Worm (Caenorhabditis elegans) whole organism, L1 larva: Measurements from ENCODE around the gene F47B8.3.

Experiments
- aha-1 ChIP-seq: fragments of 150-350 bp; optimal IDR thresholded peaks from 2 replicates; lab custom pipeline; 2014; ENCODE audit warnings: missing biosample characterization, missing genetic modification characterization
- alr-1 ChIP-seq: fragments of 200-800 bp; sonication (Bioruptor generic); optimal IDR thresholded peaks from 2 replicates; lab custom pipeline; 2018; ENCODE audit warnings: borderline replicate concordance, mild to moderate bottlenecking, missing genetic modification characterization, missing compliant biosample characterization
- blmp-1 ChIP-seq: fragments of 150-350 bp; optimal IDR thresholded peaks from 2 replicates; lab custom pipeline; 2014; ENCODE audit warnings: missing biosample characterization, missing genetic modification characterization
- ceh-8 ChIP-seq: fragments of 200-800 bp; sonication (Bioruptor generic); optimal IDR thresholded peaks from 2 replicates; lab custom pipeline; 2018; ENCODE audit warnings: mild to moderate bottlenecking, missing genetic modification characterization, moderate library complexity, missing compliant biosample characterization
- ceh-88 ChIP-seq: fragments of 200-800 bp; sonication (Bioruptor generic); IDR thresholded peaks from 2 replicates; pipeline ENCODE4 v1.3.6; 2022; ENCODE audit warnings: missing genetic modification characterization, missing compliant biosample characterization
- ceh-90 ChIP-seq: sonication (generic microtip); optimal IDR thresholded peaks from 2 replicates; lab custom pipeline; 2016; ENCODE audit warnings: missing genetic modification characterization, missing compliant biosample characterization
- dsc-1 ChIP-seq: sonication (generic microtip); optimal IDR thresholded peaks from 2 replicates; lab custom pipeline; 2016; ENCODE audit warnings: mild to moderate bottlenecking, missing genetic modification characterization, missing compliant biosample characterization
- efl-1 ChIP-seq, 4 experiments: fragments of 150-350 bp; optimal IDR thresholded peaks in 3 of 4; peaks in 1 of 4; 1 replicate in 1 of 4; 2 replicates in 3 of 4; lab custom pipeline; 2014; ENCODE audit warnings: missing biosample characterization in 2 of 4, missing genetic modification characterization in 2 of 4, missing genetic modification reagents in 2 of 4
- efl-3 ChIP-seq: fragments of 200-800 bp; sonication (Bioruptor generic); optimal IDR thresholded peaks from 2 replicates; lab custom pipeline; 2018; ENCODE audit warnings: mild to moderate bottlenecking, missing genetic modification characterization, missing compliant biosample characterization
- egl-27 ChIP-seq, 2 experiments: fragments of 150-350 bp in 1 of 2; sonication (generic microtip); optimal IDR thresholded peaks; 3 replicates each; lab custom pipeline; 2017 to 2018; ENCODE audit warnings: missing biosample characterization in 2 of 2, missing genetic modification characterization in 2 of 2, missing genetic modification reagents in 2 of 2
- elt-2 ChIP-seq: sonication (generic microtip); optimal IDR thresholded peaks from 2 replicates; lab custom pipeline; 2016; ENCODE audit warnings: missing genetic modification characterization, mild to moderate bottlenecking, inconsistent platforms, missing compliant biosample characterization, missing genetic modification reagents
- grh-1 ChIP-seq: fragments of 200-800 bp; sonication (Bioruptor generic); IDR thresholded peaks from 2 replicates; pipeline ENCODE4 v1.3.6; 2022; ENCODE audit warnings: missing genetic modification reagents, missing genetic modification characterization, missing compliant biosample characterization
- hlh-17 ChIP-seq: fragments of 200-800 bp; sonication (Bioruptor generic); optimal IDR thresholded peaks from 2 replicates; lab custom pipeline; 2018; ENCODE audit warnings: missing genetic modification characterization, mild to moderate bottlenecking, missing compliant biosample characterization, moderate library complexity, borderline replicate concordance
- hpl-2 ChIP-seq: fragments of 150-350 bp; optimal IDR thresholded peaks from 2 replicates; lab custom pipeline; 2014; ENCODE audit warnings: missing biosample characterization, missing genetic modification reagents, missing genetic modification characterization
- isw-1 ChIP-seq: fragments of 200-800 bp; sonication (Bioruptor generic); IDR thresholded peaks from 2 replicates; pipeline ENCODE4 v1.3.6; 2022; ENCODE audit warnings: missing genetic modification characterization, missing compliant biosample characterization
- lin-13 ChIP-seq: fragments of 150-350 bp; optimal IDR thresholded peaks from 2 replicates; lab custom pipeline; 2014; ENCODE audit warnings: missing biosample characterization, missing genetic modification reagents, missing genetic modification characterization
- lin-14 ChIP-seq: fragments of 200-800 bp; sonication (Bioruptor generic); optimal IDR thresholded peaks from 2 replicates; lab custom pipeline; 2018; ENCODE audit warnings: mild to moderate bottlenecking, missing genetic modification characterization, moderate library complexity, missing compliant biosample characterization
- lin-15B ChIP-seq: fragments of 150-350 bp; sonication (generic microtip); optimal IDR thresholded peaks from 3 replicates; lab custom pipeline; 2014; ENCODE audit warnings: missing biosample characterization, missing genetic modification characterization
- lsy-2 ChIP-seq, 2 experiments: fragments of 150-350 bp; optimal IDR thresholded peaks; 2 replicates each; lab custom pipeline; 2014; ENCODE audit warnings: missing biosample characterization in 2 of 2, missing genetic modification characterization in 2 of 2
- mdl-1 ChIP-seq, 2 experiments: fragments of 150-350 bp; optimal IDR thresholded peaks; 2 replicates each; lab custom pipeline; 2014 to 2017; ENCODE audit warnings: missing biosample characterization in 2 of 2, missing genetic modification characterization in 2 of 2, inconsistent platforms in 1 of 2
- mef-2 ChIP-seq: fragments of 150-350 bp; optimal IDR thresholded peaks from 2 replicates; lab custom pipeline; 2014; ENCODE audit warnings: missing biosample characterization, missing genetic modification characterization
- mep-1 ChIP-seq: fragments of 150-350 bp; optimal IDR thresholded peaks from 2 replicates; lab custom pipeline; 2014; ENCODE audit warnings: missing biosample characterization, missing genetic modification characterization
- nhr-19 ChIP-seq: fragments of 200-800 bp; sonication (Bioruptor generic); conservative IDR thresholded peaks from 2 replicates; pipeline ENCODE4 v1.3.6; 2022; ENCODE audit warnings: missing genetic modification characterization, missing compliant biosample characterization
- nhr-28 ChIP-seq: fragments of 150-350 bp; optimal IDR thresholded peaks from 2 replicates; lab custom pipeline; 2014; ENCODE audit warnings: missing biosample characterization, missing genetic modification characterization
- nhr-47 ChIP-seq: sonication (generic microtip); optimal IDR thresholded peaks from 2 replicates; lab custom pipeline; 2016; ENCODE audit warnings: mild to moderate bottlenecking, missing genetic modification characterization, moderate library complexity, missing compliant biosample characterization
- nhr-77 ChIP-seq: fragments of 150-350 bp; optimal IDR thresholded peaks from 2 replicates; lab custom pipeline; 2014; ENCODE audit warnings: missing biosample characterization, missing genetic modification characterization
- nhr-85 ChIP-seq: sonication (generic microtip); peaks from one replicate; lab custom pipeline; 2016; ENCODE audit warnings: missing genetic modification characterization, inconsistent platforms, missing compliant biosample characterization
- nhr-90 ChIP-seq: sonication (generic microtip); optimal IDR thresholded peaks from 2 replicates; lab custom pipeline; 2016; ENCODE audit warnings: mild to moderate bottlenecking, missing genetic modification characterization, missing compliant biosample characterization; ENCODE audit not compliant: poor library complexity
- pag-3 ChIP-seq: sonication (generic microtip); optimal IDR thresholded peaks from 2 replicates; lab custom pipeline; 2017; ENCODE audit warnings: missing genetic modification characterization, mild to moderate bottlenecking, missing compliant biosample characterization, antibody characterized with exemption, borderline replicate concordance; ENCODE audit not compliant: insufficient read depth
- sup-37 ChIP-seq: fragments of 200-800 bp; sonication (Bioruptor generic); optimal IDR thresholded peaks from 2 replicates; lab custom pipeline; 2018; ENCODE audit warnings: mild to moderate bottlenecking, missing genetic modification characterization, missing compliant biosample characterization
- tlp-1 ChIP-seq: fragments of 150-350 bp; optimal IDR thresholded peaks from 2 replicates; lab custom pipeline; 2014; ENCODE audit warnings: missing biosample characterization, missing genetic modification characterization
- unc-86 ChIP-seq: sonication (generic microtip); optimal IDR thresholded peaks from 2 replicates; lab custom pipeline; 2016; ENCODE audit warnings: missing genetic modification characterization, missing compliant biosample characterization
- unc-98 ChIP-seq: fragments of 200-800 bp; sonication (Bioruptor generic); IDR thresholded peaks from 2 replicates; pipeline ENCODE4 v1.3.6; 2022; ENCODE audit warnings: missing genetic modification characterization, missing compliant biosample characterization
- xbp-1 ChIP-seq: sonication (generic microtip); optimal IDR thresholded peaks from 2 replicates; lab custom pipeline; 2016; ENCODE audit warnings: missing genetic modification characterization, missing compliant biosample characterization
- zag-1 ChIP-seq: fragments of 150-350 bp; optimal IDR thresholded peaks from 2 replicates; lab custom pipeline; 2014; ENCODE audit warnings: missing biosample characterization, missing genetic modification characterization

The F47B8.3 gene

ce11 chrV:14317204-14317603 lies 5.6 kb downstream of the F47B8.3 start:
- no peak for TF ChIP-seq ceh-88
- peak; percentile 62 for TF ChIP-seq lin-14 (GFP tag; lab: Kevin White, UChicago)
- no peak for TF ChIP-seq nhr-90 (tag; lab: Kevin White, UChicago)
- TF ChIP-seq lsy-2 (tag; optimal IDR thresholded peaks at IDR 0.05; lab: Kevin White, UChicago): peak in 1 of 2 experiments; percentile 23
- TF ChIP-seq efl-1 (optimal IDR thresholded peaks at IDR 0.05; lab: Kevin White, UChicago): no peak
- peak in 1 of 2 experiments; percentile 2 for TF ChIP-seq efl-1 (GFP tag; optimal IDR thresholded peaks at IDR 0.05 in 1 of 2; lab: Kevin White, UChicago)

- TF ChIP-seq elt-2 (tag; lab: Kevin White, UChicago): no peak
- no peak for TF ChIP-seq pag-3 (tag; lab: Kevin White, UChicago)
- no peak for TF ChIP-seq mep-1 (tag; lab: Kevin White, UChicago)
- no peak for TF ChIP-seq nhr-90 (tag; lab: Kevin White, UChicago)
- TF ChIP-seq unc-98 (GFP tag; lab: Robert Waterston, UW): no peak
- no peak for TF ChIP-seq nhr-28 (tag; lab: Kevin White, UChicago)
- TF ChIP-seq egl-27 (tag; optimal IDR thresholded peaks at IDR 0.05; lab: Kevin White, UChicago): no peak
- no peak for TF ChIP-seq nhr-19 (GFP tag; lab: Robert Waterston, UW)
- TF ChIP-seq xbp-1 (tag; lab: Kevin White, UChicago): no peak
- TF ChIP-seq blmp-1: no peak
- TF ChIP-seq sup-37 (GFP tag; lab: Kevin White, UChicago): no peak
- TF ChIP-seq unc-86 (tag; lab: Kevin White, UChicago): no peak
- TF ChIP-seq mdl-1 (tag; optimal IDR thresholded peaks at IDR 0.05; lab: Kevin White, UChicago): no peak
- TF ChIP-seq zag-1: no peak
- TF ChIP-seq grh-1 (GFP tag; lab: Robert Waterston, UW): no peak
- TF ChIP-seq aha-1: no peak
- no peak for TF ChIP-seq lin-13
- TF ChIP-seq, all 84 proteins: peak for 0
These were observed 6.3 kb downstream of the F47B8.3 start, which contains the start of gene F47B8.2 for ce11 chrV:14316525-14316924. Gene F47B8.2, minus strand, starts transcription at chrV:14316625.

ce11 chrV:14314236-14314635 lies 8.6 kb downstream of the F47B8.3 start, which contains the start of gene F47B8.1:
Gene F47B8.1, minus strand, starts transcription at chrV:14314336.
- peak; percentile 16 for TF ChIP-seq nhr-85 (tag; lab: Kevin White, UChicago)
- TF ChIP-seq isw-1 (GFP tag; lab: Robert Waterston, UW): no peak

- TF ChIP-seq nhr-47 (tag; lab: Kevin White, UChicago) (no peak), efl-3 (GFP tag; lab: Kevin White, UChicago) (no peak), tlp-1 (no peak), lin-13 (no peak), ceh-8 (GFP tag; lab: Kevin White, UChicago) (no peak), nhr-90 (tag; lab: Kevin White, UChicago) (no peak), lin-15B (tag; lab: Kevin White, UChicago) (no peak)
These were observed 10.1 kb downstream of the F47B8.3 start, which contains the start of gene F14D7.8 for ce11 chrV:14312695-14313094. Gene F14D7.8, minus strand, starts transcription at chrV:14312795.

ce11 chrV:14311115-14311514 lies 11.7 kb downstream of the F47B8.3 start, which contains the start of gene ddn-3:
Gene ddn-3, minus strand, starts transcription at chrV:14311215.
- TF ChIP-seq efl-1 (optimal IDR thresholded peaks at IDR 0.05; lab: Kevin White, UChicago) (no peak), efl-1 (GFP tag; optimal IDR thresholded peaks at IDR 0.05 in 1 of 2; lab: Kevin White, UChicago) (no peak), nhr-77 (tag; lab: Kevin White, UChicago) (no peak), hlh-17 (no peak), ceh-90 (no peak), ceh-88 (no peak), mep-1 (tag; lab: Kevin White, UChicago) (no peak), isw-1 (GFP tag; lab: Robert Waterston, UW) (no peak), zag-1 (no peak), dsc-1 (no peak), sup-37 (GFP tag; lab: Kevin White, UChicago) (no peak), hpl-2 (GFP tag; lab: Kevin White, UChicago) (no peak), alr-1 (tag; lab: Kevin White, UChicago) (no peak), unc-98 (GFP tag; lab: Robert Waterston, UW) (no peak), mef-2 (no peak)
